Worm (Caenorhabditis elegans): ENCODE results near the gene F34D10.9.

Gene F34D10.9

ce11 chrIII:3730475-3730874 is 1.1 kb upstream of the F34D10.9 start, which contains the start of gene F34D10.8:
F34D10.8 (plus strand) TSS chrIII:3730775.
- TF ChIP-seq unc-62 (GFP tag; optimal IDR thresholded peaks at IDR 0.05), result no peak

ce11 chrIII:3726443-3726842 is 3.0 kb downstream of the F34D10.9 start, which contains the start of gene gldi-5:
gldi-5 (minus strand) TSS chrIII:3726500.
- TF ChIP-seq unc-62 (GFP tag; optimal IDR thresholded peaks at IDR 0.05), result no peak

- TF ChIP-seq unc-62 (GFP tag; optimal IDR thresholded peaks at IDR 0.05), result no peak
Measured at ce11 chrIII:3724880-3725279, 4.5 kb downstream of the F34D10.9 start, which contains the start of gene C14B1.12. C14B1.12 (minus strand) TSS chrIII:3724980.

ce11 chrIII:3723726-3724125 is 5.7 kb downstream of the F34D10.9 start:
- no peak for TF ChIP-seq unc-62 (GFP tag; optimal IDR thresholded peaks at IDR 0.05)

ce11 chrIII:3719564-3719963 is 9.9 kb downstream of the F34D10.9 start, which contains the start of gene C14B1.8:
C14B1.8 (minus strand) TSS chrIII:3719680.
- no peak for TF ChIP-seq unc-62 (GFP tag; optimal IDR thresholded peaks at IDR 0.05)

ce11 chrIII:3716073-3716659 is 13.3 kb downstream of the F34D10.9 start:
- TF ChIP-seq unc-62 (GFP tag; optimal IDR thresholded peaks at IDR 0.05), result no peak

- no peak for TF ChIP-seq unc-62 (GFP tag; optimal IDR thresholded peaks at IDR 0.05)
Measured at ce11 chrIII:3713163-3713562, 16.3 kb downstream of the F34D10.9 start, which contains the start of gene nrde-1. nrde-1 (plus strand) TSS chrIII:3713463.

ce11 chrIII:3709030-3709429 is 20.4 kb downstream of the F34D10.9 start, which contains the start of gene alkb-8:
alkb-8 (plus strand) TSS chrIII:3709330.
- no peak for TF ChIP-seq unc-62 (GFP tag; optimal IDR thresholded peaks at IDR 0.05)

DNA sequence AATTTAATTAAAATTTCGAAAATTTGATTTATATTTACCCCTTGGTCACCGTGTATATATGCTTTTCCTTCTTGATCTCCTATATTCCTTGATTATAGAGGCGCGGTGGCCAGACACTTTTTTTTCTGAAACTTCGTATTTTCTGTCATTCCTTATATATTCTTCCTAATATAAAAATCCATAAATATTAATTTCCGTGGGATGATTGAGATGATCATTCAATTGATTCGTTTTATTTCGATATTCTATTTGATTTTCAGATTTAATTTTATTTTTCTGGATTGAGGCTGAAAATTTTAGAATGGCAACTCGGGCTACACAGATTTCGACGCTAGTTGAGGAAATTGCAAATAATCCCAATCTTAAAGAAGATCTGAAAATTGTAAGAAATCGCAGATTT is 22.8 kb downstream of the F34D10.9 start, which contains the start of gene dph-1:
TSS of gene dph-1 (plus strand) at position 301 of the 400 bp plus-strand sequence.
- no peak for TF ChIP-seq unc-62 (GFP tag; optimal IDR thresholded peaks at IDR 0.05)

ce11 chrIII:3704967-3705366 is 24.5 kb downstream of the F34D10.9 start, which contains the start of gene wdr-5.1:
wdr-5.1 (plus strand) TSS chrIII:3705285.
- TF ChIP-seq unc-62 (GFP tag; optimal IDR thresholded peaks at IDR 0.05), result no peak

DNA sequence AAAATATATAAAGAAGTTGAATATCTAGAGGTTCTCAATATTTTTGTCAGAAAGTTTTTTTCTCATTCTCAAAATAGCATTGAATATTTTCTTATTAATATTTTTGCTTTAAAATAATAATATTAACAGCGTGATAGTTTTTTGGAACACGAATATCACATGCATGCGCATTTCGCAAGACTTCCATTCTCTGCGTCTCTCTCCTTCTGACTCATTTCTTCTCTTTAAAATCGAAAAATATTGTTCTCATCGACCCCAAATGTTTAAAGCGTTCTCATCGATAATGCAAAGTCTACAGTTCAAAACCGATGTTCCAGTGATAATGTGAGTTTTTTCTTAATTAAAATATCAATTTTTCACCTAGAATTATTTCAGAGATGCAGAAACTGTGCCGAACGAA is 26.0 kb downstream of the F34D10.9 start, which contains the start of gene C14B1.3:
TSS of gene C14B1.3 (plus strand) at position 168 of the 400 bp plus-strand sequence.
- no peak for TF ChIP-seq unc-62 (GFP tag; optimal IDR thresholded peaks at IDR 0.05)

- TF ChIP-seq unc-62 (GFP tag; optimal IDR thresholded peaks at IDR 0.05), result no peak
Measured at ce11 chrIII:3701411-3702310, 27.8 kb downstream of the F34D10.9 start, which contains the start of the genes pdi-1 and C14B1.2. pdi-1 (minus strand) TSS chrIII:3701461. C14B1.2 (plus strand) TSS chrIII:3702260.

- no peak for TF ChIP-seq unc-62 (GFP tag; optimal IDR thresholded peaks at IDR 0.05)
Measured at ce11 chrIII:3699275-3699674, 30.1 kb downstream of the F34D10.9 start, which contains the start of gene cyn-9. cyn-9 (minus strand) TSS chrIII:3699640.

DNA sequence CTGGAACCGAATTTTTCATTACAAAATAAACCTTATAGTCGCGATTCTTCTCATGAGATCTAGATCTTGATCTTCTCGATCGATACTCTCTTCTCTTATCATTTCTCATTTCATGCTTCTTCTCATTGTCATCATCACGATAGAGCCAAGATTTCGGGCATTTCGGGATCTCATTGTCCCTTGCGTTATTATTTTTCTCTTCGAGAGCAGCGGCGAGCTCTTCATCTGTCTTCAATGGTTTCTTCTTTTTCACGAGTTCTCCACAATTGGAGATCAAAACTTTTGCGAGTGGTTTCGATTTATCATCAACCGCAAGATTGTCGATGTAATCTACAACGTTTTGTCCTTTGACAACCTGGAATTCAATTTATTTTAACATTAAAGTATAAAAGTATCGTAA is 31.1 kb downstream of the F34D10.9 start:
- TF ChIP-seq unc-62 (GFP tag; optimal IDR thresholded peaks at IDR 0.05), result no peak

- no peak for TF ChIP-seq unc-62 (GFP tag; optimal IDR thresholded peaks at IDR 0.05)
Measured at ce11 chrIII:3694572-3694971, 34.8 kb downstream of the F34D10.9 start, which contains the start of gene npr-15. npr-15 (minus strand) TSS chrIII:3694672.

DNA sequence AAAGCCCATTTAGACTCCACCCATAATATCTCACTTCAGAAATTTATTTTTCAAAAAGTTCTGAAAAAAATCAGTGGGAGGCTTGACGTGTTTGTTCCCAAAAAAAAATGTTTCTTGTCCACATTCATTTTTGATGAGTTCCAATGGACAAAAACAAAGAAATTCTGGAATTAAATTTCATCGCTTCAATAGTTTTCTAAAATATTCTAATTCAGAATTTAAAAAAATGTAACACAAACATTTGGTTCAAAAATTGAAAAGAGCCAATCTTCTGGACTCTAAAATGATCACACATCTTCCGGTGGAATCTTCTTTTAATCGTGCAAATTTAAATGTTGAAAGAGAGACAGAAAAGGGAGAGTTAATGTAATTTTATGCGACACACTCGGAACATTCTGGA is 36.9 kb downstream of the F34D10.9 start:
- TF ChIP-seq unc-62 (GFP tag; optimal IDR thresholded peaks at IDR 0.05), result no peak
